Fruit fly (Drosophila melanogaster): ENCODE data around the gene Osi1.

Gene Osi1

DNA sequence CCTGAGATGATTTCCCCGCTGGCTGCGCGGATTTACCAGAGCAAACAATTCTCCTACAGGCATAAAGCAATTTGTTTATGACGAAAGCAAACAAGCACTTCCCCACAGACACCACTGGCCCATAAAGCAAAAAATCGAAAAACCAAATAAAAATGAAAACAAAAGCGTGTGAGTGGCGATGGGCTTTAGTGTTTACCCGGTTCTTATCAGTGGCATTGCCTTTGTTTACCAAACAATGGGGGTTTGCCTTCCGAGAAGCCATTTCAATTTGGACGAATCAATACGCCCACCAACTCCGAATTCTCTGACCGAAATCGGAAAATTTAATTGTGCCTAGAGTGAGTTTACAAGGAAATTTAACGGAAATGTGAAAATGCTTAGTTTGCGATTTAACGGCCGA, 9.2 kb downstream of the Osi1 start (continued):
- no peak for TF ChIP-seq unc-4 (GFP tag; IDR thresholded peaks at IDR 0.05; ENCODE audit: partially characterized antibody)
- no peak for TF ChIP-seq sima (GFP tag; optimal IDR thresholded peaks at IDR 0.05)
- peak; percentile 41 for TF ChIP-seq CG6813 (GFP tag; optimal IDR thresholded peaks at IDR 0.05)
- no peak for TF ChIP-seq CG13775 (GFP tag; optimal IDR thresholded peaks at IDR 0.05)
- no peak for TF ChIP-seq chinmo (GFP tag; IDR thresholded peaks at IDR 0.05; ENCODE audit: partially characterized antibody)
- no peak for TF ChIP-seq bowl (GFP tag; IDR thresholded peaks at IDR 0.05)
- TF ChIP-seq CG11247 (GFP tag; IDR thresholded peaks at IDR 0.05): 0 out of 2 replicates have a peak, but pooled peaks have one; percentile 33
- no peak for TF ChIP-seq Nf-YC (tag; optimal IDR thresholded peaks at IDR 0.05)
- no peak for TF ChIP-seq lbe (GFP tag; optimal IDR thresholded peaks at IDR 0.05)
- TF ChIP-seq CG11456 (GFP tag; IDR thresholded peaks at IDR 0.05): 0 out of 3 replicates have a peak, but pooled peaks have one; percentile 46
- TF ChIP-seq CG4282 (GFP tag; optimal IDR thresholded peaks at IDR 0.05): no peak
- no peak for TF ChIP-seq CG16815 (GFP tag; optimal IDR thresholded peaks at IDR 0.05)
- TF ChIP-seq CG1024 (GFP tag; IDR thresholded peaks at IDR 0.05): no peak
- TF ChIP-seq rib (GFP tag; IDR thresholded peaks at IDR 0.05): no peak
- no peak for TF ChIP-seq CG32767 (GFP tag; IDR thresholded peaks at IDR 0.05)
- TF ChIP-seq phol (tag; optimal IDR thresholded peaks at IDR 0.05): no peak
- no peak for TF ChIP-seq mld (GFP tag; IDR thresholded peaks at IDR 0.05; ENCODE audit: partially characterized antibody)
- TF ChIP-seq pita (GFP tag; optimal IDR thresholded peaks at IDR 0.05): no peak
- TF ChIP-seq CG7786 (GFP tag; optimal IDR thresholded peaks at IDR 0.05): no peak
- TF ChIP-seq dysf (GFP tag; IDR thresholded peaks at IDR 0.05): no peak
- TF ChIP-seq bbx (GFP tag; IDR thresholded peaks at IDR 0.05; ENCODE audit: partially characterized antibody): no peak
- TF ChIP-seq Aef1 (GFP tag; IDR thresholded peaks at IDR 0.05): no peak
- no peak for TF ChIP-seq CG14710 (tag; optimal IDR thresholded peaks at IDR 0.05)
- no peak for TF ChIP-seq CG34224 (GFP tag; IDR thresholded peaks at IDR 0.05; ENCODE audit: partially characterized antibody)
- TF ChIP-seq Camta (GFP tag; optimal IDR thresholded peaks at IDR 0.05): no peak
- TF ChIP-seq Sox102F (GFP tag; optimal IDR thresholded peaks at IDR 0.05): peak; percentile 43
- TF ChIP-seq CG2889 (GFP tag; IDR thresholded peaks at IDR 0.05): no peak
- TF ChIP-seq lab (GFP tag; optimal IDR thresholded peaks at IDR 0.05): peak; percentile 74
- TF ChIP-seq Dip3 (GFP tag; optimal IDR thresholded peaks at IDR 0.05): no peak
- no peak for TF ChIP-seq CG3847 (GFP tag; IDR thresholded peaks at IDR 0.05)
- TF ChIP-seq h (optimal IDR thresholded peaks at IDR 0.05): no peak
- no peak for TF ChIP-seq CG17829 (tag; optimal IDR thresholded peaks at IDR 0.05)
- TF ChIP-seq Optix (GFP tag; IDR thresholded peaks at IDR 0.05): no peak
- peak; percentile 45 for TF ChIP-seq CG13296 (GFP tag; optimal IDR thresholded peaks at IDR 0.05)
- no peak for TF ChIP-seq aop (GFP tag; IDR thresholded peaks at IDR 0.05)
- no peak for TF ChIP-seq Myb (GFP tag; optimal IDR thresholded peaks at IDR 0.05)
- no peak for TF ChIP-seq Drgx (GFP tag; IDR thresholded peaks at IDR 0.05)
- TF ChIP-seq org-1 (GFP tag; optimal IDR thresholded peaks at IDR 0.05): peak; percentile 42
- no peak for TF ChIP-seq Atf6 (GFP tag; IDR thresholded peaks at IDR 0.05)
- TF ChIP-seq BEAF-32 (GFP tag; optimal IDR thresholded peaks at IDR 0.05): no peak
- TF ChIP-seq nmo (GFP tag; optimal IDR thresholded peaks at IDR 0.05): no peak
- no peak for TF ChIP-seq TFAM (GFP tag; optimal IDR thresholded peaks at IDR 0.05)
- TF ChIP-seq Lhr (GFP tag; optimal IDR thresholded peaks at IDR 0.05): no peak
- no peak for TF ChIP-seq CG2712 (tag; optimal IDR thresholded peaks at IDR 0.05)
- no peak for TF ChIP-seq CG14965 (GFP tag; optimal IDR thresholded peaks at IDR 0.05; ENCODE audit: borderline replicate concordance)
- TF ChIP-seq sens (GFP tag): peak; percentile 83
- no peak for TF ChIP-seq Ada2b (GFP tag; IDR thresholded peaks at IDR 0.05)
- peak; percentile 5 for TF ChIP-seq CG15601 (tag; optimal IDR thresholded peaks at IDR 0.05)
- TF ChIP-seq CG4328 (GFP tag; optimal IDR thresholded peaks at IDR 0.05): no peak
- TF ChIP-seq Dip2 (GFP tag; IDR thresholded peaks at IDR 0.05): no peak
- TF ChIP-seq chif (GFP tag; optimal IDR thresholded peaks at IDR 0.05): peak in 1 of 2 experiments; percentile 29
- peak; percentile 42 for TF ChIP-seq wek (GFP tag; optimal IDR thresholded peaks at IDR 0.05)
